Fruit fly (Drosophila melanogaster) whole organism, embryonic: ENCODE measurements around the gene Mis12.

ENCODE experiments used
- Abd-B ChIP-seq: fragments of 200-800 bp; sonication (Bioruptor generic); optimal IDR thresholded peaks from 2 replicates; lab custom pipeline; 2018; ENCODE audit warnings: missing biosample characterization, mild to moderate bottlenecking, missing genetic modification characterization, moderate library complexity
- Adf1 ChIP-seq: fragments of 200-800 bp; sonication (Bioruptor generic); IDR thresholded peaks from 2 replicates; pipeline ENCODE4 v1.3.6; 2022; ENCODE audit warnings: missing biosample characterization, missing genetic modification characterization
- Bgb ChIP-seq: fragments of 200-800 bp; sonication (Bioruptor generic); IDR thresholded peaks from 2 replicates; pipeline ENCODE4 v1.3.6; 2022; ENCODE audit warnings: missing biosample characterization, missing genetic modification characterization; ENCODE audit not compliant: partially characterized antibody
- Blimp-1 ChIP-seq: fragments of 200-800 bp; sonication (Bioruptor generic); optimal IDR thresholded peaks from 3 replicates; lab custom pipeline; 2018; ENCODE audit warnings: missing biosample characterization, missing genetic modification characterization, mild to moderate bottlenecking, moderate library complexity, missing genetic modification reagents
- CG10274 ChIP-seq: fragments of 200-800 bp; sonication (Bioruptor generic); optimal IDR thresholded peaks from 3 replicates; lab custom pipeline; 2017; ENCODE audit warnings: missing biosample characterization, mild to moderate bottlenecking, missing genetic modification characterization
- CG10959 ChIP-seq: fragments of 200-800 bp; sonication (Bioruptor generic); IDR thresholded peaks from 2 replicates; pipeline ENCODE4 v1.3.6; 2022; ENCODE audit warnings: missing biosample characterization, missing genetic modification characterization
- CG11695 ChIP-seq: fragments of 200-800 bp; sonication (Bioruptor generic); IDR thresholded peaks from 3 replicates; pipeline ENCODE4 v1.3.6; 2022; ENCODE audit warnings: missing biosample characterization, missing genetic modification characterization
- CG12071 ChIP-seq: fragments of 200-800 bp; sonication (Bioruptor generic); optimal IDR thresholded peaks from 3 replicates; lab custom pipeline; 2018; ENCODE audit warnings: missing biosample characterization, mild to moderate bottlenecking, missing genetic modification characterization
- CG13287 ChIP-seq: fragments of 200-800 bp; sonication (Bioruptor generic); IDR thresholded peaks from 2 replicates; pipeline ENCODE4 v1.3.6; 2022; ENCODE audit warnings: missing biosample characterization, missing genetic modification characterization; ENCODE audit not compliant: partially characterized antibody
- CG14441 ChIP-seq: fragments of 200-800 bp; sonication (Bioruptor generic); IDR thresholded peaks from 2 replicates; pipeline ENCODE4 v1.3.6; 2022; ENCODE audit warnings: missing biosample characterization, missing genetic modification characterization
- CG15269 ChIP-seq: fragments of 200-800 bp; sonication (Bioruptor generic); optimal IDR thresholded peaks from 2 replicates; lab custom pipeline; 2018; ENCODE audit warnings: missing biosample characterization, mild to moderate bottlenecking, missing genetic modification characterization, moderate library complexity
- CG2678 ChIP-seq: fragments of 200-800 bp; sonication (Bioruptor generic); optimal IDR thresholded peaks from 3 replicates; lab custom pipeline; 2019; ENCODE audit warnings: missing biosample characterization, mild to moderate bottlenecking, missing genetic modification characterization, moderate library complexity
- CG32532 ChIP-seq: fragments of 200-800 bp; sonication (Bioruptor generic); IDR thresholded peaks from 2 replicates; pipeline ENCODE4 v1.3.6; 2022; ENCODE audit warnings: missing biosample characterization, missing genetic modification characterization
- CG4328 ChIP-seq: fragments of 200-800 bp; sonication (Bioruptor generic); optimal IDR thresholded peaks from 3 replicates; lab custom pipeline; 2017; ENCODE audit warnings: missing biosample characterization, missing genetic modification reagents, missing genetic modification characterization
- CG5180 ChIP-seq: fragments of 200-800 bp; sonication (Bioruptor generic); optimal IDR thresholded peaks from 3 replicates; lab custom pipeline; 2017; ENCODE audit warnings: missing biosample characterization, missing genetic modification characterization, mild to moderate bottlenecking, moderate library complexity, missing genetic modification reagents
- CG5953 ChIP-seq: fragments of 200-800 bp; sonication (Bioruptor generic); IDR thresholded peaks from 2 replicates; pipeline ENCODE4 v1.3.6; 2022; ENCODE audit warnings: missing biosample characterization, missing genetic modification characterization
- CG7987 ChIP-seq: fragments of 200-800 bp; sonication (Bioruptor generic); optimal IDR thresholded peaks from 2 replicates; lab custom pipeline; 2018; ENCODE audit warnings: missing biosample characterization, mild to moderate bottlenecking, missing genetic modification characterization, moderate library complexity
- CG8290 ChIP-seq, 3 experiments: fragments of 200-800 bp; sonication (Bioruptor generic); optimal IDR thresholded peaks; 2 replicates each; lab custom pipeline; 2016 to 2019; ENCODE audit warnings: missing biosample characterization in 3 of 3, missing genetic modification characterization in 3 of 3, mild to moderate bottlenecking in 2 of 3, moderate library complexity in 1 of 3
- CG9932 ChIP-seq: fragments of 200-800 bp; sonication (Bioruptor generic); IDR thresholded peaks from 2 replicates; pipeline ENCODE4 v1.3.6; 2022; ENCODE audit warnings: missing biosample characterization, missing genetic modification characterization
- CTCF ChIP-seq: fragments of 200-800 bp; sonication (Bioruptor generic); optimal IDR thresholded peaks from 2 replicates; lab custom pipeline; 2017; ENCODE audit warnings: missing biosample characterization, mild to moderate bottlenecking, missing genetic modification characterization, moderate library complexity
- Dbx ChIP-seq: fragments of 200-800 bp; sonication (Bioruptor generic); IDR thresholded peaks from 3 replicates; pipeline ENCODE4 v1.3.6; 2022; ENCODE audit warnings: missing biosample characterization, missing genetic modification characterization
- Hmr ChIP-seq: fragments of 200-800 bp; sonication (Bioruptor generic); optimal IDR thresholded peaks from 3 replicates; lab custom pipeline; 2017; ENCODE audit warnings: mild to moderate bottlenecking, missing biosample characterization, missing genetic modification reagents, missing genetic modification characterization
- Med ChIP-seq: fragments of 200-800 bp; sonication (Bioruptor generic); peaks from one replicate; lab custom pipeline; 2016; ENCODE audit warnings: missing biosample characterization, missing genetic modification characterization, mild to moderate bottlenecking, inconsistent platforms, moderate library complexity
- PHDP ChIP-seq: fragments of 200-800 bp; sonication (Bioruptor generic); optimal IDR thresholded peaks from 3 replicates; lab custom pipeline; 2018; ENCODE audit warnings: missing biosample characterization, mild to moderate bottlenecking, missing genetic modification characterization, moderate library complexity
- Stat92E ChIP-seq, 3 experiments: fragments of >200 bp in 2 of 3; fragments of 200-800 bp in 1 of 3; sonication (Bioruptor generic) in 1 of 3; optimal IDR thresholded peaks; 2 replicates each; lab custom pipeline; 2017 to 2019; ENCODE audit warnings: missing biosample characterization in 3 of 3, missing genetic modification characterization in 3 of 3, mild to moderate bottlenecking in 1 of 3, moderate library complexity in 1 of 3
- Trl ChIP-seq, 3 experiments: fragments of >200 bp in 2 of 3; fragments of 200-800 bp in 1 of 3; sonication (Bioruptor generic) in 1 of 3; optimal IDR thresholded peaks; 2 replicates in 1 of 3; 3 replicates in 2 of 3; lab custom pipeline; 2016 to 2017; ENCODE audit warnings: missing biosample characterization in 1 of 3, missing genetic modification characterization in 1 of 3
- aop ChIP-seq: fragments of 200-800 bp; sonication (Bioruptor generic); IDR thresholded peaks from 2 replicates; pipeline ENCODE4 v1.3.6; 2022; ENCODE audit warnings: missing biosample characterization, missing genetic modification characterization
- dysf ChIP-seq: fragments of 200-800 bp; sonication (Bioruptor generic); IDR thresholded peaks from 3 replicates; pipeline ENCODE4 v1.3.6; 2022; ENCODE audit warnings: missing biosample characterization, missing genetic modification characterization
- gem ChIP-seq: fragments of 200-800 bp; sonication (Bioruptor generic); optimal IDR thresholded peaks from 2 replicates; lab custom pipeline; 2019; ENCODE audit warnings: missing biosample characterization, mild to moderate bottlenecking, missing genetic modification characterization, moderate library complexity
- hkb ChIP-seq, 2 experiments: fragments of 200-800 bp in 1 of 2; fragments of >200 bp in 1 of 2; sonication (Bioruptor generic) in 1 of 2; IDR thresholded peaks in 1 of 2; optimal IDR thresholded peaks in 1 of 2; 2 replicates each; pipeline versions ENCODE4 v1.3.6 to Lab custom; 2017 to 2022; ENCODE audit warnings: missing biosample characterization in 1 of 2, missing genetic modification characterization in 1 of 2
- lab ChIP-seq: fragments of 200-800 bp; sonication (Bioruptor generic); optimal IDR thresholded peaks from 3 replicates; lab custom pipeline; 2017; ENCODE audit warnings: missing biosample characterization, missing genetic modification characterization, mild to moderate bottlenecking, moderate library complexity, missing genetic modification reagents
- lmd ChIP-seq: fragments of 200-800 bp; sonication (Bioruptor generic); IDR thresholded peaks from 2 replicates; pipeline ENCODE4 v1.3.6; 2022; ENCODE audit warnings: missing biosample characterization, missing genetic modification characterization
- luna ChIP-seq: fragments of 200-800 bp; sonication (Bioruptor generic); optimal IDR thresholded peaks from 2 replicates; lab custom pipeline; 2016; ENCODE audit warnings: missing biosample characterization, missing genetic modification characterization
- nerfin-2 ChIP-seq: fragments of 200-800 bp; sonication (Bioruptor generic); IDR thresholded peaks from 2 replicates; pipeline ENCODE4 v1.3.6; 2022; ENCODE audit warnings: missing biosample characterization, missing genetic modification characterization; ENCODE audit not compliant: partially characterized antibody
- pan ChIP-seq, 4 experiments: fragments of >200 bp in 3 of 4; fragments of 200-800 bp in 1 of 4; sonication (Bioruptor generic) in 1 of 4; optimal IDR thresholded peaks in 3 of 4; IDR thresholded peaks in 1 of 4; 2 replicates each; pipeline versions ENCODE4 v1.3.6 to Lab custom; 2017 to 2022; ENCODE audit warnings: missing biosample characterization in 2 of 4, missing genetic modification characterization in 2 of 4, mixed read lengths in 1 of 4
- ro ChIP-seq: fragments of 200-800 bp; sonication (Bioruptor generic); IDR thresholded peaks from 2 replicates; pipeline ENCODE4 v1.3.6; 2022; ENCODE audit warnings: missing biosample characterization, missing genetic modification characterization
- scrt ChIP-seq: fragments of 200-800 bp; sonication (Bioruptor generic); optimal IDR thresholded peaks from 2 replicates; lab custom pipeline; 2018; ENCODE audit warnings: missing biosample characterization, mild to moderate bottlenecking, missing genetic modification characterization, moderate library complexity
- sim ChIP-seq: fragments of 200-800 bp; sonication (Bioruptor generic); IDR thresholded peaks from 2 replicates; pipeline ENCODE4 v1.3.6; 2022; ENCODE audit warnings: missing biosample characterization, missing genetic modification characterization
- slbo ChIP-seq: fragments of 200-800 bp; sonication (Bioruptor generic); IDR thresholded peaks from 2 replicates; pipeline ENCODE4 v1.3.6; 2022; ENCODE audit warnings: missing biosample characterization, missing genetic modification characterization
- slou ChIP-seq: fragments of 200-800 bp; sonication (Bioruptor generic); optimal IDR thresholded peaks from 3 replicates; lab custom pipeline; 2016; ENCODE audit warnings: missing biosample characterization, missing genetic modification characterization
- sr ChIP-seq: fragments of 200-800 bp; sonication (Bioruptor generic); IDR thresholded peaks from 3 replicates; pipeline ENCODE4 v1.3.6; 2022; ENCODE audit warnings: missing biosample characterization, missing genetic modification characterization
- ssp ChIP-seq: fragments of 200-800 bp; sonication (Bioruptor generic); IDR thresholded peaks from 2 replicates; pipeline ENCODE4 v1.3.6; 2022; ENCODE audit warnings: missing biosample characterization, missing genetic modification characterization
- ttk ChIP-seq: fragments of 200-800 bp; sonication (Bioruptor generic); IDR thresholded peaks from 2 replicates; pipeline ENCODE4 v2.1.2; 2022; ENCODE audit warnings: missing biosample characterization, missing genetic modification characterization
- vvl ChIP-seq: fragments of 200-800 bp; sonication (Bioruptor generic); IDR thresholded peaks from 2 replicates; pipeline ENCODE4 v1.3.6; 2022; ENCODE audit warnings: missing biosample characterization, missing genetic modification characterization
- wek ChIP-seq: fragments of 200-800 bp; sonication (Bioruptor generic); optimal IDR thresholded peaks from 3 replicates; lab custom pipeline; 2018; ENCODE audit warnings: missing biosample characterization, mild to moderate bottlenecking, missing genetic modification characterization, moderate library complexity
- zfh1 ChIP-seq: fragments of 200-800 bp; sonication (Bioruptor generic); IDR thresholded peaks from 3 replicates; pipeline ENCODE4 v1.3.6; 2022; ENCODE audit warnings: missing biosample characterization, missing genetic modification characterization

Mis12 gene

DNA sequence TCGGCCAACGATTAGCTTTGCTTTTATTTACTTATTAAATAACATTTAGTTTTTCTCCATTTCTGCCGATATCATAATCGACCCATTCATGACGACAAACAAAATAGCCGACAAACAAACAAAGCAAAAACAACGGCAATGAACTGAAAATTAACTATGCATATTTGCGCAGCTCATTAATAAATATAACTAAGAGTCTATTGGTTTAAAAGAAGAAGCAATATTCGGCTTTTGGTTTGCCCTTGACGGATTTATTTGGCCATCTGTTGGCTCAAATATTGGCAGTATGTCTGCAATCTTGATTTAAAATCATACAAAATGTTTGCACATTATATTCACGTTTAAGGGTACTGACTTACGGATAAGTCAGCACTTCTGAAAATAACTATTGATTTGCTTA, 31.1 kb upstream of the Mis12 start (continued):
- no peak for TF ChIP-seq sr (GFP tag; lab: Robert Waterston, UW)
- no peak for TF ChIP-seq luna (GFP tag; lab: Kevin White, UChicago)
- peak; percentile 45 for TF ChIP-seq CG2678 (tag; lab: Kevin White, UChicago)
- TF ChIP-seq dysf: no peak
- TF ChIP-seq ttk (GFP tag; lab: Robert Waterston, UW): no peak
- TF ChIP-seq Hmr (GFP tag; lab: Kevin White, UChicago): no peak
- TF ChIP-seq ro: no peak
- TF ChIP-seq Abd-B (GFP tag; lab: Kevin White, UChicago): no peak
- TF ChIP-seq lmd (GFP tag; lab: Robert Waterston, UW): no peak

- TF ChIP-seq CTCF (GFP tag; lab: Kevin White, UChicago) (no peak), CG5953 (GFP tag; lab: Robert Waterston, UW) (no peak), Adf1 (GFP tag; lab: Robert Waterston, UW) (peak; percentile 92), zfh1 (0 out of 3 replicates have a peak, but pooled peaks have one; percentile 8), Bgb (GFP tag; lab: Robert Waterston, UW) (peak; percentile 46; the same call in 1 of the 2 replicates), gem (peak; percentile 9), CG7987 (GFP tag; lab: Kevin White, UChicago) (peak; percentile 18), sim (no peak), CG11695 (peak; percentile 49; the same call in 1 of the 3 replicates), CG15269 (peak; percentile 16), CG12071 (peak; percentile 45), Dbx (GFP tag; lab: Robert Waterston, UW) (no peak), Trl (optimal IDR thresholded peaks at IDR 0.05; lab: Kevin White, UChicago) (peak; percentile 0 to 2), Trl (GFP tag; optimal IDR thresholded peaks at IDR 0.05; lab: Kevin White, UChicago) (no peak), CG10274 (GFP tag; lab: Kevin White, UChicago) (peak; percentile 47), slou (no peak), aop (GFP tag; lab: Robert Waterston, UW) (no peak), CG14441 (GFP tag; lab: Robert Waterston, UW) (0 out of 2 replicates have a peak, but pooled peaks have one; percentile 31), CG9932 (GFP tag; lab: Robert Waterston, UW) (no peak), nerfin-2 (GFP tag; lab: Robert Waterston, UW) (0 out of 2 replicates have a peak, but pooled peaks have one; percentile 26), wek (GFP tag; lab: Kevin White, UChicago) (no peak), ssp (GFP tag; lab: Robert Waterston, UW) (0 out of 2 replicates have a peak, but pooled peaks have one; percentile 6), CG8290 (GFP tag; optimal IDR thresholded peaks at IDR 0.05; lab: Kevin White, UChicago) (no peak), CG8290 (tag; optimal IDR thresholded peaks at IDR 0.05; lab: Kevin White, UChicago) (peak in 1 of 2 experiments; percentile 46), CG4328 (GFP tag; lab: Kevin White, UChicago) (no peak), hkb (optimal IDR thresholded peaks at IDR 0.05; lab: Kevin White, UChicago) (no peak), hkb (GFP tag; IDR thresholded peaks at IDR 0.05; lab: Robert Waterston, UW) (0 out of 2 replicates have a peak, but pooled peaks have one; percentile 38), scrt (GFP tag; lab: Kevin White, UChicago) (peak; percentile 18), lab (GFP tag; lab: Kevin White, UChicago) (peak; percentile 26), PHDP (tag; lab: Kevin White, UChicago) (peak; percentile 16), dysf (peak; percentile 12; the same call in 1 of the 3 replicates), vvl (GFP tag; lab: Robert Waterston, UW) (peak; percentile 39), Blimp-1 (GFP tag; lab: Kevin White, UChicago) (no peak), CG13287 (GFP tag; lab: Robert Waterston, UW) (peak; percentile 57; the same call in 1 of the 2 replicates), Stat92E (GFP tag; optimal IDR thresholded peaks at IDR 0.05; lab: Kevin White, UChicago) (no peak), slbo (GFP tag; lab: Robert Waterston, UW) (peak; percentile 57), CG5180 (GFP tag; lab: Kevin White, UChicago) (no peak), Med (peak; percentile 79), CG10959 (GFP tag; lab: Robert Waterston, UW) (0 out of 2 replicates have a peak, but pooled peaks have one; percentile 20), pan (optimal IDR thresholded peaks at IDR 0.05; lab: Kevin White, UChicago) (no peak), pan (GFP tag; optimal IDR thresholded peaks at IDR 0.05 in 1 of 2, IDR thresholded peaks at IDR 0.05 in 1 of 2) (peak in 1 of 2 experiments; percentile 21), CG32532 (peak; percentile 37; the same call in 1 of the 2 replicates)
Observed at dm6 chr3L:6998692-6999091, 29.8 kb upstream of the Mis12 start, which contains the start of gene Mp. Gene Mp (plus strand): TSS chr3L:6998843.
